Worm (Caenorhabditis elegans) whole organism, L1 larva: ENCODE measurements around the gene B0034.2.
A peak's percentile ranks its signal among the peaks of the same experiment; 100 is the strongest.

ENCODE experiments used
- C04F5.9 ChIP-seq: sonication (generic microtip); optimal IDR thresholded peaks from 2 replicates; lab custom pipeline; 2016; ENCODE audit warnings: missing genetic modification characterization, missing compliant biosample characterization
- C16A3.4 ChIP-seq: fragments of 150-350 bp; optimal IDR thresholded peaks from 2 replicates; lab custom pipeline; 2014; ENCODE audit warnings: missing biosample characterization, missing genetic modification characterization
- Y116A8C.19 ChIP-seq: sonication (generic microtip); optimal IDR thresholded peaks from 2 replicates; lab custom pipeline; 2016; ENCODE audit warnings: missing compliant biosample characterization, missing genetic modification characterization, borderline replicate concordance
- aha-1 ChIP-seq: fragments of 150-350 bp; optimal IDR thresholded peaks from 2 replicates; lab custom pipeline; 2014; ENCODE audit warnings: missing biosample characterization, missing genetic modification characterization
- alr-1 ChIP-seq: fragments of 200-800 bp; sonication (Bioruptor generic); optimal IDR thresholded peaks from 2 replicates; lab custom pipeline; 2018; ENCODE audit warnings: borderline replicate concordance, mild to moderate bottlenecking, missing genetic modification characterization, missing compliant biosample characterization
- aly-2 ChIP-seq: fragments of 150-350 bp; optimal IDR thresholded peaks from 2 replicates; lab custom pipeline; 2014; ENCODE audit warnings: missing biosample characterization, missing genetic modification characterization
- ama-1 ChIP-seq: fragments of 150-350 bp; optimal IDR thresholded peaks from 2 replicates; lab custom pipeline; 2014
- blmp-1 ChIP-seq: fragments of 150-350 bp; optimal IDR thresholded peaks from 2 replicates; lab custom pipeline; 2014; ENCODE audit warnings: missing biosample characterization, missing genetic modification characterization
- ceh-8 ChIP-seq: fragments of 200-800 bp; sonication (Bioruptor generic); optimal IDR thresholded peaks from 2 replicates; lab custom pipeline; 2018; ENCODE audit warnings: mild to moderate bottlenecking, missing genetic modification characterization, moderate library complexity, missing compliant biosample characterization
- ceh-82 ChIP-seq, 3 experiments: fragments of 150-350 bp in 1 of 3; sonication (generic microtip) in 2 of 3; optimal IDR thresholded peaks; 2 replicates each; lab custom pipeline; 2014 to 2017; ENCODE audit warnings: missing biosample characterization in 3 of 3, missing genetic modification characterization in 3 of 3
- ceh-90 ChIP-seq: sonication (generic microtip); optimal IDR thresholded peaks from 2 replicates; lab custom pipeline; 2016; ENCODE audit warnings: missing genetic modification characterization, missing compliant biosample characterization
- dpl-1 ChIP-seq, 3 experiments: fragments of 150-350 bp in 2 of 3; sonication (generic microtip) in 1 of 3; optimal IDR thresholded peaks; 2 replicates each; lab custom pipeline; 2014 to 2017; ENCODE audit warnings: missing biosample characterization in 3 of 3, missing genetic modification characterization in 3 of 3, missing genetic modification reagents in 3 of 3
- dsc-1 ChIP-seq: sonication (generic microtip); optimal IDR thresholded peaks from 2 replicates; lab custom pipeline; 2016; ENCODE audit warnings: mild to moderate bottlenecking, missing genetic modification characterization, missing compliant biosample characterization
- efl-1 ChIP-seq, 4 experiments: fragments of 150-350 bp; optimal IDR thresholded peaks in 3 of 4; peaks in 1 of 4; 1 replicate in 1 of 4; 2 replicates in 3 of 4; lab custom pipeline; 2014; ENCODE audit warnings: missing biosample characterization in 2 of 4, missing genetic modification characterization in 2 of 4, missing genetic modification reagents in 2 of 4
- egl-27 ChIP-seq, 2 experiments: fragments of 150-350 bp in 1 of 2; sonication (generic microtip); optimal IDR thresholded peaks; 3 replicates each; lab custom pipeline; 2017 to 2018; ENCODE audit warnings: missing biosample characterization in 2 of 2, missing genetic modification characterization in 2 of 2, missing genetic modification reagents in 2 of 2
- elt-3 ChIP-seq, 6 experiments: fragments of 150-350 bp in 1 of 6; sonication (generic microtip); optimal IDR thresholded peaks; 2 replicates each; lab custom pipeline; 2017 to 2018; ENCODE audit warnings: missing biosample characterization in 6 of 6, missing genetic modification characterization in 6 of 6, inconsistent platforms in 1 of 6
- fkh-10 ChIP-seq: sonication (generic microtip); optimal IDR thresholded peaks from 2 replicates; lab custom pipeline; 2017; ENCODE audit warnings: missing biosample characterization, missing genetic modification reagents, missing genetic modification characterization
- fkh-8 ChIP-seq: sonication (generic microtip); optimal IDR thresholded peaks from 2 replicates; lab custom pipeline; 2016; ENCODE audit warnings: mild to moderate bottlenecking, missing genetic modification characterization, missing compliant biosample characterization
- grh-1 ChIP-seq: fragments of 200-800 bp; sonication (Bioruptor generic); IDR thresholded peaks from 2 replicates; pipeline ENCODE4 v1.3.6; 2022; ENCODE audit warnings: missing genetic modification reagents, missing genetic modification characterization, missing compliant biosample characterization
- hlh-17 ChIP-seq: fragments of 200-800 bp; sonication (Bioruptor generic); optimal IDR thresholded peaks from 2 replicates; lab custom pipeline; 2018; ENCODE audit warnings: missing genetic modification characterization, mild to moderate bottlenecking, missing compliant biosample characterization, moderate library complexity, borderline replicate concordance
- hlh-4 ChIP-seq: sonication (generic microtip); optimal IDR thresholded peaks from 2 replicates; lab custom pipeline; 2016; ENCODE audit warnings: mild to moderate bottlenecking, missing genetic modification characterization, missing compliant biosample characterization
- hpl-2 ChIP-seq: fragments of 150-350 bp; optimal IDR thresholded peaks from 2 replicates; lab custom pipeline; 2014; ENCODE audit warnings: missing biosample characterization, missing genetic modification reagents, missing genetic modification characterization
- irx-1 ChIP-seq: sonication (generic microtip); optimal IDR thresholded peaks from 2 replicates; lab custom pipeline; 2016; ENCODE audit warnings: missing genetic modification characterization, missing compliant biosample characterization
- isw-1 ChIP-seq: fragments of 200-800 bp; sonication (Bioruptor generic); IDR thresholded peaks from 2 replicates; pipeline ENCODE4 v1.3.6; 2022; ENCODE audit warnings: missing genetic modification characterization, missing compliant biosample characterization
- jun-1 ChIP-seq: fragments of 150-350 bp; optimal IDR thresholded peaks from 2 replicates; lab custom pipeline; 2014; ENCODE audit warnings: missing biosample characterization, missing genetic modification reagents, missing genetic modification characterization
- lin-14 ChIP-seq: fragments of 200-800 bp; sonication (Bioruptor generic); optimal IDR thresholded peaks from 2 replicates; lab custom pipeline; 2018; ENCODE audit warnings: mild to moderate bottlenecking, missing genetic modification characterization, moderate library complexity, missing compliant biosample characterization
- lin-15B ChIP-seq: fragments of 150-350 bp; sonication (generic microtip); optimal IDR thresholded peaks from 3 replicates; lab custom pipeline; 2014; ENCODE audit warnings: missing biosample characterization, missing genetic modification characterization
- mab-9 ChIP-seq: fragments of 200-800 bp; sonication (Bioruptor generic); IDR thresholded peaks from 2 replicates; pipeline ENCODE4 v1.3.6; 2022; ENCODE audit warnings: missing genetic modification reagents, missing genetic modification characterization, missing compliant biosample characterization
- mef-2 ChIP-seq: fragments of 150-350 bp; optimal IDR thresholded peaks from 2 replicates; lab custom pipeline; 2014; ENCODE audit warnings: missing biosample characterization, missing genetic modification characterization
- nhr-11 ChIP-seq: fragments of 150-350 bp; optimal IDR thresholded peaks from 2 replicates; lab custom pipeline; 2014; ENCODE audit warnings: missing biosample characterization, missing genetic modification characterization
- nhr-12 ChIP-seq: sonication (generic microtip); optimal IDR thresholded peaks from 2 replicates; lab custom pipeline; 2017; ENCODE audit warnings: missing biosample characterization, missing genetic modification characterization
- nhr-20 ChIP-seq: sonication (generic microtip); optimal IDR thresholded peaks from 2 replicates; lab custom pipeline; 2016; ENCODE audit warnings: mild to moderate bottlenecking, missing genetic modification characterization, missing compliant biosample characterization
- nhr-28 ChIP-seq: fragments of 150-350 bp; optimal IDR thresholded peaks from 2 replicates; lab custom pipeline; 2014; ENCODE audit warnings: missing biosample characterization, missing genetic modification characterization
- nhr-47 ChIP-seq: sonication (generic microtip); optimal IDR thresholded peaks from 2 replicates; lab custom pipeline; 2016; ENCODE audit warnings: mild to moderate bottlenecking, missing genetic modification characterization, moderate library complexity, missing compliant biosample characterization
- nhr-84 ChIP-seq: sonication (generic microtip); optimal IDR thresholded peaks from 2 replicates; lab custom pipeline; 2017; ENCODE audit warnings: missing biosample characterization, missing genetic modification characterization
- pag-3 ChIP-seq: sonication (generic microtip); optimal IDR thresholded peaks from 2 replicates; lab custom pipeline; 2017; ENCODE audit warnings: missing genetic modification characterization, mild to moderate bottlenecking, missing compliant biosample characterization, antibody characterized with exemption, borderline replicate concordance; ENCODE audit not compliant: insufficient read depth
- rnt-1 ChIP-seq: sonication (generic microtip); optimal IDR thresholded peaks from 2 replicates; lab custom pipeline; 2016; ENCODE audit warnings: mild to moderate bottlenecking, missing genetic modification characterization, moderate library complexity, missing compliant biosample characterization
- sptf-1 ChIP-seq: fragments of 150-350 bp; optimal IDR thresholded peaks from 2 replicates; lab custom pipeline; 2014; ENCODE audit warnings: missing biosample characterization, missing genetic modification characterization
- sup-37 ChIP-seq: fragments of 200-800 bp; sonication (Bioruptor generic); optimal IDR thresholded peaks from 2 replicates; lab custom pipeline; 2018; ENCODE audit warnings: mild to moderate bottlenecking, missing genetic modification characterization, missing compliant biosample characterization
- swsn-7 ChIP-seq: sonication (generic microtip); optimal IDR thresholded peaks from 2 replicates; lab custom pipeline; 2016; ENCODE audit warnings: missing genetic modification characterization, missing compliant biosample characterization
- tbx-2 ChIP-seq: sonication (generic microtip); optimal IDR thresholded peaks from 2 replicates; lab custom pipeline; 2016; ENCODE audit warnings: missing genetic modification characterization, missing compliant biosample characterization
- unc-98 ChIP-seq: fragments of 200-800 bp; sonication (Bioruptor generic); IDR thresholded peaks from 2 replicates; pipeline ENCODE4 v1.3.6; 2022; ENCODE audit warnings: missing genetic modification characterization, missing compliant biosample characterization
- ztf-11 ChIP-seq, 2 experiments: sonication (generic microtip); optimal IDR thresholded peaks; 2 replicates each; lab custom pipeline; 2016 to 2017; ENCODE audit warnings: missing genetic modification characterization in 2 of 2, missing biosample characterization in 1 of 2, missing compliant biosample characterization in 1 of 2
- ztf-4 ChIP-seq: fragments of 150-350 bp; optimal IDR thresholded peaks from 2 replicates; lab custom pipeline; 2014; ENCODE audit warnings: missing biosample characterization, missing genetic modification characterization

Gene B0034.2

DNA sequence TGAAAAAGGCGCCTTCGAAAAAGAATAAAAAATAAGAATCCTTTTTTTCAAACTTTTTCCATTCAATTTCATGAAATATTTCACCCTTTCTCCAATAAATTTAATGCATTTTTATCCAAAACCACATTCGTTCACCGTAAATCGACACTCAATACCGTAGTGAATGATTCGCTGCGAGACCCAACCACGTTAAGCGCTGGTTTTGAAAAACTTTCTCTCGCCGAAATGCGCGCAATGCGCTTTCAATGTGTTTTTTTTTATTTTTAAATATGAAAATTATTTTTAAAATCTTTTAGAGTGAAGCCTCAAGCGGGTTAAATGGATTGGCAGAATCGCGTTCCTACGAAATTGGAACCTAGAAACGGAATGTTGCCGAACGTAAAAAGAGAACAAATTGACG lies 37.9 kb downstream of the B0034.2 start, which contains the start of gene F59G1.8:
TSS of gene F59G1.8 (plus strand) at position 293 of the 400 bp plus-strand sequence.
- TF ChIP-seq nhr-84 (no peak), grh-1 (GFP tag; lab: Robert Waterston, UW) (no peak), nhr-20 (tag; lab: Kevin White, UChicago) (no peak), elt-3 (tag; optimal IDR thresholded peaks at IDR 0.05; lab: Kevin White, UChicago) (no peak), lin-15B (tag; lab: Kevin White, UChicago) (no peak), ceh-90 (tag; lab: Kevin White, UChicago) (no peak), mab-9 (GFP tag; lab: Robert Waterston, UW) (no peak), ceh-8 (no peak), nhr-12 (no peak)
- TF ChIP-seq, all 84 proteins: peak for 0

DNA sequence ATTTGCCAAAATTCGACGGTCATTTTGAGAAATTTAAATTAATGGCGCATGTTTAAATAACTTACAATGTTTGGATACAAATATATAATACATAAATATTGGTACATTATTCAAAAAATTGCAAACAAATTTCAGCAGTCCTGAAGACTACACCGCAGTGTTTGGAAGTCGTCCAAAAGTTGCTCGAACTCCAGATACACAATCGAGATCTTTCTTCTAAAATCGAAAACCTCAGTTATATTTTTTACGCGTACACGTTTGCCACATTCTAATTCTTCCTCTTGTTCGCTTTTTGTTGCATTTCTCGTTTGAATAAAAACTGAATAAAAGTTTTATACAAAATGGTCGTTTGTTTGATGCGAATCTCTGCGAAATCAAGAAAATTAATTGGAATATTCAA lies 39.9 kb downstream of the B0034.2 start, which contains the start of gene tsp-18:
TSS of gene tsp-18 (plus strand) at position 301 of the 400 bp plus-strand sequence.
- no peak for TF ChIP-seq fkh-10 (GFP tag; lab: Kevin White, UChicago)
- TF ChIP-seq dpl-1 (GFP tag; optimal IDR thresholded peaks at IDR 0.05; lab: Kevin White, UChicago) = no peak
- no peak for TF ChIP-seq aly-2 (tag; lab: Kevin White, UChicago)
- no peak for TF ChIP-seq ama-1 (lab: Kevin White, UChicago)
- no peak for TF ChIP-seq aha-1 (tag; lab: Kevin White, UChicago)
- no peak for TF ChIP-seq C16A3.4
- no peak for TF ChIP-seq lin-14
- TF ChIP-seq tbx-2 (tag; lab: Kevin White, UChicago) = no peak
- TF ChIP-seq C04F5.9 = no peak
- no peak for TF ChIP-seq nhr-20 (tag; lab: Kevin White, UChicago)
- no peak for TF ChIP-seq swsn-7 (tag; lab: Kevin White, UChicago)
- TF ChIP-seq egl-27 (tag; optimal IDR thresholded peaks at IDR 0.05; lab: Kevin White, UChicago) = no peak
- TF ChIP-seq fkh-8 = no peak
- TF ChIP-seq alr-1 (tag; lab: Kevin White, UChicago) = no peak
- no peak for TF ChIP-seq pag-3 (tag; lab: Kevin White, UChicago)

DNA sequence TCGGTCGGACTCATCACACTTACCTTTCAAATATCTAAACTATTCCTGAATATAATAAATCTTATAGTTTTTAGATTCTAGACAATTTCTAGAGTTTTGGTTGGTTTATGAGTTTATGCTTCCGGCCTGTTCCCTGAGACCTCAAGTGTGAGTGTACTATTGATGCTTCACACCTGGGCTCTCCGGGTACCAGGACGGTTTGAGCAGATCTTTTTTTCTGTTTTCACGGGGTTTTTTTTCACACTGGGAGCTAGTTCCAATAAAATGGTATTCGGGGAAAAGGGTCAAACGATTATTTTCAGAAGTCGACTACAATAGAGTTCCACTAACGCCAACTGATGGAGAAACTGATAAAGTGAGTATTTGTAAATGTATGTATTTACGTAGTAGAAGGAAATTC lies 42.0 kb downstream of the B0034.2 start:
- TF ChIP-seq irx-1 (tag; lab: Kevin White, UChicago) = no peak
- no peak for TF ChIP-seq nhr-20 (tag; lab: Kevin White, UChicago)
- no peak for TF ChIP-seq swsn-7 (tag; lab: Kevin White, UChicago)
- TF ChIP-seq dsc-1 = no peak
- TF ChIP-seq nhr-11 (tag; lab: Kevin White, UChicago) = no peak
- no peak for TF ChIP-seq hlh-4 (tag; lab: Kevin White, UChicago)

DNA sequence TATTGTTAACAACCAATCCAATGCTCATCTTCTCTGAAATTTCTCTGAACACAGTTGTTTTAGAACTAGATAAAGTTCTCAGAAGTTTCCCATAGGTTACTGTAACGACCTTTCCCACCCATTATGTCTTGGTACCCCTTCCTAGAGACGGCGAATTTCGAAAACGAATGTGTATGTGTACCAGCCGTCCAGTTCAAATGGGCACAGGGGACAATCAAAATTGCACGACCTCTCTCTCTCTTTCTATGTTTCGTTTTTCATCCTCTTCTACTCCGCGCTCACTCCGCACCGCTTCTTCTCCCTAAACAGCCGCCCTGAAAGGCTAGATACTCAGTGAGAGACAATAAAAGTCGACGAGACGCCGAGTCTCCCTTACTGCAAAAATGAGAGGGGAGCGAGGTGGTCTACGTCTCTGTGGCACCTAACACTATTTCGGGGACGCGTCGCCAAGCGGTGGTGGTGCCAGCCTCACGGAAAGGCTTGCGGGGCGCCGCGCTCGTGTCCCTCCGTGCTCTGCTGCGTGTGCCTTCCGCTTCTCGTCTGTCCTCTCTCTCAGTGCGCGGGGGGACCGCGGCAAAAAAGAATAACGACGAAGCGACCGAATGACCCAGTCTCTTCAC lies 42.7 kb downstream of the B0034.2 start:
- TF ChIP-seq tbx-2 (tag; lab: Kevin White, UChicago) (no peak), sup-37 (GFP tag; lab: Kevin White, UChicago) (no peak), blmp-1 (tag; lab: Kevin White, UChicago) (peak; percentile 66), ceh-82 (tag; optimal IDR thresholded peaks at IDR 0.05; lab: Kevin White, UChicago) (peak in 1 of 3 experiments; percentile 7), irx-1 (tag; lab: Kevin White, UChicago) (no peak), jun-1 (tag; lab: Kevin White, UChicago) (peak; percentile 23), ztf-11 (tag; optimal IDR thresholded peaks at IDR 0.05; lab: Kevin White, UChicago) (peak in 1 of 2 experiments; percentile 12), lin-14 (peak; percentile 21), isw-1 (GFP tag; lab: Robert Waterston, UW) (no peak), swsn-7 (tag; lab: Kevin White, UChicago) (peak; percentile 2), fkh-10 (GFP tag; lab: Kevin White, UChicago) (no peak), hlh-17 (GFP tag; lab: Kevin White, UChicago) (no peak), Y116A8C.19 (tag; lab: Kevin White, UChicago) (no peak), rnt-1 (tag; lab: Kevin White, UChicago) (peak; percentile 20), mab-9 (GFP tag; lab: Robert Waterston, UW) (no peak), nhr-47 (tag; lab: Kevin White, UChicago) (peak; percentile 12), unc-98 (GFP tag; lab: Robert Waterston, UW) (no peak), hpl-2 (GFP tag; lab: Kevin White, UChicago) (no peak), ceh-8 (peak; percentile 68), nhr-28 (tag; lab: Kevin White, UChicago) (no peak), mef-2 (no peak), C16A3.4 (no peak), sptf-1 (tag; lab: Kevin White, UChicago) (no peak), ztf-4 (tag; lab: Kevin White, UChicago) (peak; percentile 58), efl-1 (optimal IDR thresholded peaks at IDR 0.05; lab: Kevin White, UChicago) (no peak), efl-1 (GFP tag; optimal IDR thresholded peaks at IDR 0.05 in 1 of 2; lab: Kevin White, UChicago) (peak in 1 of 2 experiments; percentile 71)
- TF ChIP-seq, all 84 proteins: peak for 11
